Fruit fly (Drosophila melanogaster) whole organism, embryonic: ENCODE data around the gene CG11679.

Experiments
- Awh ChIP-seq: fragments of 200-800 bp; sonication (Bioruptor generic); IDR thresholded peaks from 2 replicates; pipeline ENCODE4, ENCODE4 v1.3.6; 2022; ENCODE audit warnings: missing biosample characterization, missing genetic modification characterization
- B-H2 ChIP-seq: fragments of 200-800 bp; sonication (Bioruptor generic); optimal IDR thresholded peaks from 2 replicates; lab custom pipeline; 2018; ENCODE audit warnings: missing biosample characterization, mild to moderate bottlenecking, missing genetic modification characterization
- CG10274 ChIP-seq: fragments of 200-800 bp; sonication (Bioruptor generic); optimal IDR thresholded peaks from 3 replicates; lab custom pipeline; 2017; ENCODE audit warnings: missing biosample characterization, mild to moderate bottlenecking, missing genetic modification characterization
- CG10366 ChIP-seq: fragments of 200-800 bp; sonication (Bioruptor generic); IDR thresholded peaks from 2 replicates; pipeline ENCODE4 v1.3.6; 2022; ENCODE audit warnings: missing biosample characterization, missing genetic modification characterization
- CG11398 ChIP-seq: fragments of 200-800 bp; sonication (Bioruptor generic); optimal IDR thresholded peaks from 2 replicates; lab custom pipeline; 2016; ENCODE audit warnings: missing biosample characterization, missing genetic modification characterization
- CG12155 ChIP-seq: fragments of 200-800 bp; sonication (Bioruptor generic); optimal IDR thresholded peaks from 3 replicates; lab custom pipeline; 2016; ENCODE audit warnings: missing biosample characterization, missing genetic modification characterization
- CG16779 ChIP-seq: fragments of 200-800 bp; sonication (Bioruptor generic); IDR thresholded peaks from 2 replicates; pipeline ENCODE4 v1.3.6; 2022; ENCODE audit warnings: missing biosample characterization, missing genetic modification characterization
- CG16815 ChIP-seq: fragments of 200-800 bp; sonication (Bioruptor generic); optimal IDR thresholded peaks from 3 replicates; lab custom pipeline; 2017; ENCODE audit warnings: missing biosample characterization, mild to moderate bottlenecking, missing genetic modification characterization
- CG18764 ChIP-seq: fragments of 200-800 bp; sonication (Bioruptor generic); optimal IDR thresholded peaks from 3 replicates; lab custom pipeline; 2016; ENCODE audit warnings: missing biosample characterization, missing genetic modification characterization
- CG2678 ChIP-seq: fragments of 200-800 bp; sonication (Bioruptor generic); optimal IDR thresholded peaks from 3 replicates; lab custom pipeline; 2019; ENCODE audit warnings: missing biosample characterization, mild to moderate bottlenecking, missing genetic modification characterization, moderate library complexity
- CG30020 ChIP-seq: fragments of 200-800 bp; optimal IDR thresholded peaks from 2 replicates; lab custom pipeline; 2019; ENCODE audit warnings: missing biosample characterization, mild to moderate bottlenecking, missing genetic modification characterization, moderate library complexity
- CG3995 ChIP-seq: fragments of 200-800 bp; sonication (Bioruptor generic); optimal IDR thresholded peaks from 3 replicates; lab custom pipeline; 2016; ENCODE audit warnings: missing biosample characterization, missing genetic modification characterization
- CG4730 ChIP-seq: fragments of 200-800 bp; sonication (Bioruptor generic); IDR thresholded peaks from 2 replicates; pipeline ENCODE4 v1.3.6; 2022; ENCODE audit warnings: missing biosample characterization, missing genetic modification characterization
- CG7786 ChIP-seq: fragments of 200-800 bp; sonication (Bioruptor generic); optimal IDR thresholded peaks from 2 replicates; lab custom pipeline; 2016; ENCODE audit warnings: missing biosample characterization, missing genetic modification characterization
- CG8089 ChIP-seq: fragments of 200-800 bp; sonication (Bioruptor generic); optimal IDR thresholded peaks from 3 replicates; lab custom pipeline; 2016; ENCODE audit warnings: missing biosample characterization, missing genetic modification characterization
- CG9215 ChIP-seq: fragments of 200-800 bp; sonication (Bioruptor generic); IDR thresholded peaks from 2 replicates; pipeline ENCODE4 v1.3.6; 2022; ENCODE audit warnings: missing biosample characterization, missing genetic modification characterization
- Chrac-16 ChIP-seq: fragments of 200-800 bp; sonication (Bioruptor generic); optimal IDR thresholded peaks from 3 replicates; lab custom pipeline; 2016; ENCODE audit warnings: missing biosample characterization, missing genetic modification characterization
- Dfd ChIP-seq, 2 experiments: fragments of >200 bp; optimal IDR thresholded peaks; 2 replicates each; lab custom pipeline; 2017; ENCODE audit warnings: missing biosample characterization in 2 of 2, missing genetic modification characterization in 2 of 2
- Fer1 ChIP-seq: fragments of 200-800 bp; sonication (Bioruptor generic); optimal IDR thresholded peaks from 2 replicates; lab custom pipeline; 2017; ENCODE audit warnings: missing biosample characterization, mild to moderate bottlenecking, missing genetic modification characterization
- Fer2 ChIP-seq: fragments of 200-800 bp; sonication (Bioruptor generic); optimal IDR thresholded peaks from 2 replicates; lab custom pipeline; 2018; ENCODE audit warnings: missing biosample characterization, mild to moderate bottlenecking, missing genetic modification characterization, moderate library complexity
- Hr3 ChIP-seq: fragments of 200-800 bp; sonication (Bioruptor generic); optimal IDR thresholded peaks from 3 replicates; lab custom pipeline; 2016; ENCODE audit warnings: missing biosample characterization, missing genetic modification characterization
- Hr78 ChIP-seq, 2 experiments: fragments of 200-800 bp in 1 of 2; fragments of >200 bp in 1 of 2; sonication (Bioruptor generic) in 1 of 2; optimal IDR thresholded peaks; 2 replicates each; lab custom pipeline; 2017 to 2019; ENCODE audit warnings: missing biosample characterization in 2 of 2, missing genetic modification characterization in 2 of 2, mild to moderate bottlenecking in 1 of 2, moderate library complexity in 1 of 2
- Kr ChIP-seq: fragments of 200-800 bp; sonication (Bioruptor generic); optimal IDR thresholded peaks from 2 replicates; lab custom pipeline; 2017; ENCODE audit warnings: missing biosample characterization, mild to moderate bottlenecking, missing genetic modification characterization
- Neu2 ChIP-seq: fragments of 200-800 bp; sonication (Bioruptor generic); optimal IDR thresholded peaks from 3 replicates; lab custom pipeline; 2016; ENCODE audit warnings: missing biosample characterization, missing genetic modification characterization, borderline replicate concordance
- Usf ChIP-seq: fragments of 200-800 bp; sonication (Bioruptor generic); optimal IDR thresholded peaks from 2 replicates; lab custom pipeline; 2017; ENCODE audit warnings: missing genotype, missing biosample characterization, missing genetic modification characterization
- YL-1 ChIP-seq: fragments of 200-800 bp; sonication (Bioruptor generic); optimal IDR thresholded peaks from 3 replicates; lab custom pipeline; 2017; ENCODE audit warnings: missing biosample characterization, mild to moderate bottlenecking, missing genetic modification characterization
- ab ChIP-seq: fragments of 200-800 bp; sonication (Bioruptor generic); optimal IDR thresholded peaks from 2 replicates; lab custom pipeline; 2016; ENCODE audit warnings: missing biosample characterization, missing genetic modification characterization
- amos ChIP-seq: fragments of 200-800 bp; sonication (Bioruptor generic); IDR thresholded peaks from 2 replicates; pipeline ENCODE4 v1.3.6; 2022; ENCODE audit warnings: missing biosample characterization, missing genetic modification characterization; ENCODE audit not compliant: partially characterized antibody
- ash1 ChIP-seq: fragments of 200-800 bp; sonication (Bioruptor generic); optimal IDR thresholded peaks from 2 replicates; lab custom pipeline; 2018; ENCODE audit warnings: missing biosample characterization, mild to moderate bottlenecking, missing genetic modification characterization
- az2 ChIP-seq: fragments of 200-800 bp; sonication (Bioruptor generic); optimal IDR thresholded peaks from 3 replicates; lab custom pipeline; 2016; ENCODE audit warnings: missing biosample characterization, missing genetic modification characterization
- bbx ChIP-seq: fragments of 200-800 bp; sonication (Bioruptor generic); IDR thresholded peaks from 2 replicates; pipeline ENCODE4 v1.3.6; 2022; ENCODE audit warnings: missing biosample characterization, missing genetic modification characterization; ENCODE audit not compliant: partially characterized antibody
- cas ChIP-seq: fragments of 200-800 bp; sonication (Bioruptor generic); IDR thresholded peaks from 2 replicates; pipeline ENCODE4 v1.3.6; 2022; ENCODE audit warnings: missing biosample characterization, missing genetic modification characterization
- cg ChIP-seq: fragments of 200-800 bp; sonication (Bioruptor generic); optimal IDR thresholded peaks from 3 replicates; lab custom pipeline; 2019; ENCODE audit warnings: missing biosample characterization, mild to moderate bottlenecking, missing genetic modification characterization, moderate library complexity
- dm ChIP-seq: fragments of 200-800 bp; sonication (Bioruptor generic); optimal IDR thresholded peaks from 3 replicates; lab custom pipeline; 2016; ENCODE audit warnings: missing biosample characterization, missing genetic modification characterization
- eyg ChIP-seq: fragments of 200-800 bp; sonication (Bioruptor generic); optimal IDR thresholded peaks from 3 replicates; lab custom pipeline; 2016; ENCODE audit warnings: missing biosample characterization, missing genetic modification characterization
- fd102C ChIP-seq: fragments of 200-800 bp; sonication (Bioruptor generic); optimal IDR thresholded peaks from 2 replicates; lab custom pipeline; 2018; ENCODE audit warnings: missing biosample characterization, mild to moderate bottlenecking, missing genetic modification characterization, moderate library complexity
- fru ChIP-seq: fragments of >200 bp; optimal IDR thresholded peaks from 2 replicates; lab custom pipeline; 2017
- gcm2 ChIP-seq: fragments of 200-800 bp; sonication (Bioruptor generic); optimal IDR thresholded peaks from 2 replicates; lab custom pipeline; 2016; ENCODE audit warnings: missing biosample characterization, missing genetic modification characterization
- ham ChIP-seq: fragments of 200-800 bp; sonication (Bioruptor generic); IDR thresholded peaks from 2 replicates; pipeline ENCODE4 v1.3.6; 2022; ENCODE audit warnings: missing biosample characterization, missing genetic modification characterization
- hkb ChIP-seq, 2 experiments: fragments of 200-800 bp in 1 of 2; fragments of >200 bp in 1 of 2; sonication (Bioruptor generic) in 1 of 2; IDR thresholded peaks in 1 of 2; optimal IDR thresholded peaks in 1 of 2; 2 replicates each; pipeline versions ENCODE4 v1.3.6 to Lab custom; 2017 to 2022; ENCODE audit warnings: missing biosample characterization in 1 of 2, missing genetic modification characterization in 1 of 2
- jing ChIP-seq: fragments of 200-800 bp; sonication (Bioruptor generic); optimal IDR thresholded peaks from 2 replicates; lab custom pipeline; 2018; ENCODE audit warnings: missing biosample characterization, mild to moderate bottlenecking, missing genetic modification characterization
- knrl ChIP-seq: fragments of 200-800 bp; sonication (Bioruptor generic); IDR thresholded peaks from 3 replicates; pipeline ENCODE4 v1.3.6; 2022; ENCODE audit warnings: missing biosample characterization, missing genetic modification characterization; ENCODE audit not compliant: partially characterized antibody
- nerfin-2 ChIP-seq: fragments of 200-800 bp; sonication (Bioruptor generic); IDR thresholded peaks from 2 replicates; pipeline ENCODE4 v1.3.6; 2022; ENCODE audit warnings: missing biosample characterization, missing genetic modification characterization; ENCODE audit not compliant: partially characterized antibody
- otp ChIP-seq: fragments of 200-800 bp; sonication (Bioruptor generic); IDR thresholded peaks from 3 replicates; pipeline ENCODE4, ENCODE4 v1.3.6; 2022; ENCODE audit warnings: missing biosample characterization, missing genetic modification characterization
- pita ChIP-seq: fragments of 200-800 bp; sonication (Bioruptor generic); optimal IDR thresholded peaks from 2 replicates; lab custom pipeline; 2017; ENCODE audit warnings: missing biosample characterization, mild to moderate bottlenecking, missing genetic modification characterization
- pzg ChIP-seq: fragments of 200-800 bp; sonication (Bioruptor generic); optimal IDR thresholded peaks from 3 replicates; lab custom pipeline; 2018; ENCODE audit warnings: missing biosample characterization, mild to moderate bottlenecking, missing genetic modification characterization, moderate library complexity
- tup ChIP-seq: fragments of 200-800 bp; sonication (Bioruptor generic); optimal IDR thresholded peaks from 2 replicates; lab custom pipeline; 2016; ENCODE audit warnings: missing biosample characterization, mild to moderate bottlenecking, missing genetic modification characterization, moderate library complexity
- wdn ChIP-seq: fragments of 200-800 bp; sonication (Bioruptor generic); IDR thresholded peaks from 2 replicates; pipeline ENCODE4 v1.3.6; 2022; ENCODE audit warnings: missing biosample characterization, missing genetic modification characterization
- wek ChIP-seq: fragments of 200-800 bp; sonication (Bioruptor generic); optimal IDR thresholded peaks from 3 replicates; lab custom pipeline; 2018; ENCODE audit warnings: missing biosample characterization, mild to moderate bottlenecking, missing genetic modification characterization, moderate library complexity
- z ChIP-seq: fragments of 200-800 bp; sonication (Bioruptor generic); IDR thresholded peaks from 3 replicates; pipeline ENCODE4 v1.3.6; 2022; ENCODE audit warnings: missing biosample characterization, missing genetic modification characterization

Gene CG11679

DNA sequence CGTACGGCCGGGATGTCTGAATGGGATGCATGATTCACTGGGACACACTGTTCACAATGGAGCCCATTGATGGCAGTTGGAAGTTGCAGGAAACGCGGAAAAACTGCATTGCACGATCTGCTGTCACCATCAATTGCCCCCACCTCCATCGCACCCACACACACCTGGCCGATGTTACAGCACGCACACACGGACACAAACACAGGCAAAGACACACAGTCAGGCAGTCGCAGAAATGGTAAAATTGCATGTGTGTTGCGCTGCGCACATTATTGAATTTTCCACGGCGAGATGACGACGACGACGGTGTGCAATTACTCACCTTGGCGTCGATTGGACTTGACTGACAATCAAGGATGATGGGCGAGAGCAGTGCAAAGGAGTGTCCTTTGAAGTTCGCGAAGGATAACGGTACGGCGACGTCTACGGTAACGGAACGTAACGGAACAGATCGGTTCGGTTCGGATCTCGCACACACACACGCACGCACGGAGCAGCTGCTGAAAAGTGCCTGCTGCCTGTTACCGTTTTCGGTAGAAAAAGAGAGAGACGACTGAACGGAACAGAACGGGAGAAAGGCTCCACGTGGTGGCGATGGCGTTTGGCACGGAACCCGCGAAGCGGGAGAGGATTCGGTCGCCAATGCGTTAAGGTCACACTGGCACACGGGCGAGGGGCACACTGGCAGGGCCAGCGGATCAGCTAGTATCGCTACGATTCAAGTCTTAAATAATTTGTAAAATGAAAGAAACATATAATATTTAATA lies 28.6 kb downstream of the CG11679 start, which contains the start of the genes CG9281 and CG15601 (continued):
- no peak for TF ChIP-seq CG12155
- TF ChIP-seq bbx (GFP tag; lab: Robert Waterston, UW) = peak; percentile 19; the same call in 1 of the 2 replicates
- TF ChIP-seq wdn = no peak
- TF ChIP-seq Chrac-16 (GFP tag; lab: Kevin White, UChicago) = no peak
- TF ChIP-seq eyg = no peak
- peak; percentile 50 for TF ChIP-seq amos (GFP tag; lab: Robert Waterston, UW)
- no peak for TF ChIP-seq CG10366
- no peak for TF ChIP-seq z (GFP tag; lab: Robert Waterston, UW)
- TF ChIP-seq dm (GFP tag; lab: Kevin White, UChicago) = peak; percentile 96
- TF ChIP-seq tup (GFP tag; lab: Kevin White, UChicago) = no peak
- TF ChIP-seq CG2678 (tag; lab: Kevin White, UChicago) = no peak
- no peak for TF ChIP-seq wek (GFP tag; lab: Kevin White, UChicago)
- TF ChIP-seq otp (GFP tag; lab: Robert Waterston, UW) = peak; percentile 9; the same call in 1 of the 3 replicates
- TF ChIP-seq jing (GFP tag; lab: Kevin White, UChicago) = no peak
- no peak for TF ChIP-seq Hr3
- no peak for TF ChIP-seq ash1 (GFP tag; lab: Kevin White, UChicago)
- no peak for TF ChIP-seq Usf
- TF ChIP-seq Hr78 (GFP tag; optimal IDR thresholded peaks at IDR 0.05; lab: Kevin White, UChicago) = no peak
- no peak for TF ChIP-seq Dfd (GFP tag; optimal IDR thresholded peaks at IDR 0.05; lab: Kevin White, UChicago)
- TF ChIP-seq pita = no peak
- no peak for TF ChIP-seq CG10274 (GFP tag; lab: Kevin White, UChicago)
- no peak for TF ChIP-seq Neu2
- TF ChIP-seq cg (GFP tag; lab: Kevin White, UChicago) = peak; percentile 93
- no peak for TF ChIP-seq Kr (GFP tag; lab: Kevin White, UChicago)
- no peak for TF ChIP-seq CG8089 (GFP tag; lab: Kevin White, UChicago)
- no peak for TF ChIP-seq ab (GFP tag; lab: Kevin White, UChicago)
- TF ChIP-seq cas = no peak
- no peak for TF ChIP-seq nerfin-2
- no peak for TF ChIP-seq Fer2 (tag; lab: Kevin White, UChicago)
- peak; percentile 70 for TF ChIP-seq pzg (GFP tag; lab: Kevin White, UChicago)
- no peak for TF ChIP-seq CG9215 (GFP tag; lab: Robert Waterston, UW)
- no peak for TF ChIP-seq fru (lab: Kevin White, UChicago)
- TF ChIP-seq az2 (GFP tag; lab: Kevin White, UChicago) = no peak
- no peak for TF ChIP-seq CG4730 (GFP tag; lab: Robert Waterston, UW)
- no peak for TF ChIP-seq CG11398 (GFP tag; lab: Kevin White, UChicago)
- no peak for TF ChIP-seq CG16779 (GFP tag; lab: Robert Waterston, UW)
- peak; percentile 48; the same call in 1 of the 3 replicates for TF ChIP-seq knrl (GFP tag; lab: Robert Waterston, UW)
- TF ChIP-seq B-H2 (GFP tag; lab: Kevin White, UChicago) = no peak
- peak; percentile 38 for TF ChIP-seq CG30020 (tag; lab: Kevin White, UChicago)
- no peak for TF ChIP-seq CG16815
- TF ChIP-seq fd102C = no peak
- peak; percentile 77 for TF ChIP-seq YL-1 (GFP tag; lab: Kevin White, UChicago)
- no peak for TF ChIP-seq CG3995 (GFP tag; lab: Kevin White, UChicago)
- TF ChIP-seq Fer1 = no peak
- TF ChIP-seq hkb (optimal IDR thresholded peaks at IDR 0.05; lab: Kevin White, UChicago) = no peak
- no peak for TF ChIP-seq hkb (GFP tag; IDR thresholded peaks at IDR 0.05; lab: Robert Waterston, UW)
- no peak for TF ChIP-seq gcm2
- TF ChIP-seq CG7786 (GFP tag; lab: Kevin White, UChicago) = no peak
- no peak for TF ChIP-seq Awh (GFP tag; lab: Robert Waterston, UW)
- TF ChIP-seq ham (GFP tag; lab: Robert Waterston, UW) = no peak
- no peak for TF ChIP-seq CG18764 (GFP tag; lab: Kevin White, UChicago)
